Fruit fly (Drosophila melanogaster): Measurements from ENCODE around the gene Tpr2.

Tpr2 gene

DNA sequence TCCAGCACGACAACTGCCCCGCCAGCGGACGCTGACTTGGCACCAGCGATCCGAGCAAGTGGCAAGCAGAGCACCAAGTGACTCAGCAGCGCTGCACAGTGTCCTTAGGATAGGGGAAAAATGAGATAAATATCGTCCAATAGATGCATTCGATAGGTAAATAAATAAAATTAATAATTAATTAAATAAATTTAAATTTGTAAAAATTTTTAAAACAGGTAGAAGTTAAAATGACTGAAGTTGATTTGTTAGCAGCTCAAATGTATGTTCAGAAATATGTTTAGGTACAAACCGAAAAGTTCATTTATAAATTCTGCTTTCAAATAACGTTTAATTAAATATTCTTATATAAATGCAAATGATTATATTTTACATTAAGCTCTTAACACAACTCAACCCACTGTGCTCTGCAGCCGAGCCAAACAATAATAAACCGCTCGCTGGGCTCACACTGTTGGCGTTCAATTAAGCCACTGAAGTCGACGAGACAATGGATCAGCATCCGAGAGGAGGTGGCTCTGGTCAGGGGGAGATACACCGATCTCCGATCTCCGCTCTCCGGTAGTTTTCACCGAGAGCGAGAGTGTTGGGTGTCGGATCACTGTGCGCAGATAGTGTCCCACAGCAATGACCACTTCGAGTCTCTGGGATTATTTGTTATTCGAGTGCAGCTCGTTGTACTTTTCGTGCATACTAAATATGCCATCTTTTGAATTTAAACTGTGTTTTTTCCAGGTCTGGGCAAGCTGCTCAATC is 42.7 kb upstream of the Tpr2 start, which contains the start of gene CG5888:
Gene CG5888 (minus strand): TSS at position 19 of the 756 bp plus-strand sequence.
- TF ChIP-seq Pif1A (GFP tag; optimal IDR thresholded peaks at IDR 0.05) (peak; percentile 9), CG8301 (tag; optimal IDR thresholded peaks at IDR 0.05) (no peak), CG14655 (GFP tag; optimal IDR thresholded peaks at IDR 0.05) (peak; percentile 69), CG4496 (GFP tag; IDR thresholded peaks at IDR 0.05) (peak; percentile 69; the same call in 2 of the 3 replicates), CG32121 (GFP tag; IDR thresholded peaks at IDR 0.05) (peak; percentile 67), gl (tag; optimal IDR thresholded peaks at IDR 0.05) (no peak), CG8159 (tag; optimal IDR thresholded peaks at IDR 0.05) (peak; percentile 80), Snoo (tag; optimal IDR thresholded peaks at IDR 0.05) (peak; percentile 81), Ets98B (GFP tag; IDR thresholded peaks at IDR 0.05) (peak; percentile 65; the same call in 1 of the 2 replicates), CG9948 (tag; optimal IDR thresholded peaks at IDR 0.05) (peak; percentile 66), CG34367 (tag; optimal IDR thresholded peaks at IDR 0.05) (peak; percentile 54), CG12605 (GFP tag; IDR thresholded peaks at IDR 0.05) (no peak; the same call in 1 of the 2 replicates), CG15710 (tag; optimal IDR thresholded peaks at IDR 0.05) (peak; percentile 88), CG13204 (GFP tag; optimal IDR thresholded peaks at IDR 0.05) (peak; percentile 66), EcR (GFP tag; optimal IDR thresholded peaks at IDR 0.05) (peak; percentile 75), CG17806 (tag; optimal IDR thresholded peaks at IDR 0.05) (peak; percentile 46), D1 (tag; optimal IDR thresholded peaks at IDR 0.05) (no peak), Pif1B (GFP tag; optimal IDR thresholded peaks at IDR 0.05) (peak; percentile 4), fd96Ca (GFP tag; IDR thresholded peaks at IDR 0.05) (0 out of 3 replicates have a peak, but pooled peaks have one; percentile 20), rn (GFP tag; IDR thresholded peaks at IDR 0.05) (0 out of 2 replicates have a peak, but pooled peaks have one; percentile 35), CG10348 (GFP tag; IDR thresholded peaks at IDR 0.05) (no peak)

DNA sequence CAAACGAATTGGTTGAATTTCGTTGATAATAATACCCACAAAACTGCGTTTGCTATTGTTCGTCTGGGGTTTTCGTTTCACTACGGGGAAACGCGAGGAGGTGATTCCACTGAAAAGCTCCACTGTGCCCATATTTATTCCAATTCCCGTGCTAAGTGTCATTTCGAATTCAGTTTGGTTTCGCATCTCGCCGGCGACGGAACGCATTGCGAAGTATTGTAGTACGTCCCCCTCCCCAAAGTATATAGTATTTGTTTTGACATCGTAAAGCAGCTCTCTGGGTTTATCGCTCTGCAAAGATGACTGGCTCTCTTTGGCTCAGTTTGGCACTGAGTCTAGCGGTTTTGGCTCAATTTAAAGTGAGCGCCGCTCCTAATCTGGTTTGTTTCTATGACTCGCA is 40.4 kb upstream of the Tpr2 start, which contains the start of gene Idgf3:
Gene Idgf3 (plus strand): TSS at position 17 of the 400 bp plus-strand sequence.
- TF ChIP-seq CG32121 (GFP tag; IDR thresholded peaks at IDR 0.05), result no peak
- TF ChIP-seq CG17806 (tag; optimal IDR thresholded peaks at IDR 0.05), result no peak
- no peak for TF ChIP-seq Snoo (tag; optimal IDR thresholded peaks at IDR 0.05)
- TF ChIP-seq rn (GFP tag; IDR thresholded peaks at IDR 0.05), result no peak
- no peak for TF ChIP-seq D1 (tag; optimal IDR thresholded peaks at IDR 0.05)
- TF ChIP-seq CG4496 (GFP tag; IDR thresholded peaks at IDR 0.05), result 0 out of 3 replicates have a peak, but pooled peaks have one; percentile 29
- peak; percentile 13; the same call in 1 of the 2 replicates for TF ChIP-seq Ets98B (GFP tag; IDR thresholded peaks at IDR 0.05)
- TF ChIP-seq CG13204 (GFP tag; optimal IDR thresholded peaks at IDR 0.05), result no peak
- TF ChIP-seq CG34367 (tag; optimal IDR thresholded peaks at IDR 0.05), result no peak
- TF ChIP-seq CG9948 (tag; optimal IDR thresholded peaks at IDR 0.05), result no peak
- no peak for TF ChIP-seq CG8159 (tag; optimal IDR thresholded peaks at IDR 0.05)
- peak; percentile 9 for TF ChIP-seq EcR (GFP tag; optimal IDR thresholded peaks at IDR 0.05)
- TF ChIP-seq CG14655 (GFP tag; optimal IDR thresholded peaks at IDR 0.05), result no peak

DNA sequence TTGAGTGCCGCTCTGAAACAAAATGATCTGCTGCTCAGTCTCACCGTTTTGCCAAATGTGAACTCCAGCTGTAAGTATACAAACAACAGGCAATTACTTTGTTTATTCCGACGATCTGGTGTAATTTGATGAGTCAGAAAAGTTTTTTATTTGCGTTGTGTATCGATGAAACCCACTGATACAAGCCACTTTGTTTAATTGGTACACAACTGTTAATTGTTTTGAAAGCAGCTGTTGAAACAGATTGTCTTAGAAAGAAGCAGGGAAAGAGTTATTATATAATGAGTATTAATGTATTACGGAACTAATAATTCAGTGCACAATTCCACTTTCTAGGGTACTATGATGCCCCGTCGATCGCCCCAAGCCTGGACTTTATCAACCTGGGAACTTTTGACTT is 39.5 kb upstream of the Tpr2 start:
- TF ChIP-seq CG10348 (GFP tag; IDR thresholded peaks at IDR 0.05) (no peak), gl (tag; optimal IDR thresholded peaks at IDR 0.05) (no peak), Pif1B (GFP tag; optimal IDR thresholded peaks at IDR 0.05) (no peak), EcR (GFP tag; optimal IDR thresholded peaks at IDR 0.05) (no peak), Snoo (tag; optimal IDR thresholded peaks at IDR 0.05) (no peak), CG34367 (tag; optimal IDR thresholded peaks at IDR 0.05) (no peak), CG8301 (tag; optimal IDR thresholded peaks at IDR 0.05) (no peak), CG9948 (tag; optimal IDR thresholded peaks at IDR 0.05) (no peak), CG32121 (GFP tag; IDR thresholded peaks at IDR 0.05) (no peak), Pif1A (GFP tag; optimal IDR thresholded peaks at IDR 0.05) (no peak), D1 (tag; optimal IDR thresholded peaks at IDR 0.05) (no peak), rn (GFP tag; IDR thresholded peaks at IDR 0.05) (no peak), Ets98B (GFP tag; IDR thresholded peaks at IDR 0.05) (no peak)

DNA sequence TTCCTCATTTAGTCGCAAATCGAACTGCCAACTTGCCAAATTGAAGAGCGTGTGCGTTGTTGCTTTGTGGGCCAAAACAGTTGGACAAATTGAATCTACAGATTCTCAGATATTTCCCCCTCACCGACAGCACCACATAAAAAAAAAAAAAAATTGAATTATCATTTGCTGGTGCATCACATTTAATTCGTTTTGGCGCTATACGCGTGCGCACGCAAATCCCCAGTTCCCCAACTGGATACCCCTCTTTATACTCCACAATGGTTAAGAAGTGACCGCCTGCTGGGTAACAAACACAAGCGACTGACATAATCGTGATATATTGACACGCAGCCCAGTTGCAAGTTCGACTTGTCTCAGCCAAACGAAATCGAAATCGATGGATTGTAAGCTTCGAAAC is 33.0 kb upstream of the Tpr2 start:
- TF ChIP-seq CG12605 (GFP tag; IDR thresholded peaks at IDR 0.05) (no peak), Pif1B (GFP tag; optimal IDR thresholded peaks at IDR 0.05) (no peak), CG4496 (GFP tag; IDR thresholded peaks at IDR 0.05) (no peak)

DNA sequence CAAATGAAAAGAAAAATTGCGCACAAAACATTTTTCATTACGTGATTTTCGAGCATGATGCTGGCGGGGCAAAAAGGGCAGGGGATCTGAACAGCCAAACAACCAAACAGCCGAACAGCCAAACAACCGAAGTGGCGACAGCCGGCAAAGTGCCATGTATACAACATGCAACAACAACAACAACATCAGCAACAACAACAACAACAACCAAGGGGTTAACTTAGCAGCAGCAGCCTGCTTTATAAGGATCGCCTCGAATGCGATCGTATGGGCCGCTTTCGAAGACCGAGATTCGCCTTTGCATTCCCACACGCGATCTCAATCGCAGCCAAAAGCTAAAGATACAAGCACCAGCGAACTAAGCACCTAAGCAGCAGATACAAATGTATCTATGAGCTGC is 27.7 kb upstream of the Tpr2 start:
- TF ChIP-seq D1 (tag; optimal IDR thresholded peaks at IDR 0.05), result no peak
- peak; percentile 3 for TF ChIP-seq CG13204 (GFP tag; optimal IDR thresholded peaks at IDR 0.05)
- no peak for TF ChIP-seq CG10348 (GFP tag; IDR thresholded peaks at IDR 0.05)

DNA sequence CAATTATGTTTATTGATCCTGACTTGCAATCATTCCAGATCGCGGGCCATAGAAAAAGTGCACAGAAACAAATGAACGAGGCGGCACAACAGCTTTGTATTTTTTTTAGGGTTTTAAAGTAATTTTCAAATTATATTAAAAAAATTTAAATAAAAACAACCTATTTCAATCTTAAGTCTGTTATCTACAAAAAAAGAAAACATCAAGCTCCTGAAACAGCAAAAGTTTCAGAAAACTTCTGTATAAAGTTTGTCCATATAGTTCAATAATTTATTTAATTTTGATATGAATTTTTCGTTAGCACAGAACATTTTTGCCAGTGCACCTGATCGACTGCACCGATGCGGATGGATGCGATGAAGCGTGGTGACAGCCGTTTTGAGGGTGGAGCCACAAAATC is 21.6 kb upstream of the Tpr2 start:
- TF ChIP-seq CG4496 (GFP tag; IDR thresholded peaks at IDR 0.05) (no peak), CG8301 (tag; optimal IDR thresholded peaks at IDR 0.05) (peak; percentile 34), CG14655 (GFP tag; optimal IDR thresholded peaks at IDR 0.05) (peak; percentile 59)

DNA sequence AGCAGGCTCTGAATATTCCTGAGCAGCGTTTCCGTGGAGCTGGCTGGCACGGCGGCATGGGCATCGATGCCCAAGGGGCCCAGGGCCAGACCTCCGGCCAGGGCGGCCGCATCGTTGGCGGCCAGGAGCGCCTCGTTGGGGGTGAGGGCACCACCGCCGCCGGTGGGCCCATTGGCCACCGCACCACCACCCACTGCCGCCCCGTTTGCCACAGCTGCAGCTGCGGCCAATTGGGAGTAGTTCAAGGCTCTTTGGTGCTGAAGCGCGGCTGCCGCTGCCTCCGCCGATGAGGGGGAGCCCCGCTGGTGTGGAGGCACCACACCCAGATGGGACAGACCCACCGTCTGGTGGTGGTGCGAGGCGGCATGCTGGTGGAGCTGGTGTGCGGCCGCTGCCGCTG is 19.2 kb upstream of the Tpr2 start:
- TF ChIP-seq Snoo (tag; optimal IDR thresholded peaks at IDR 0.05), result no peak
- TF ChIP-seq CG13204 (GFP tag; optimal IDR thresholded peaks at IDR 0.05), result no peak
- no peak for TF ChIP-seq Pif1A (GFP tag; optimal IDR thresholded peaks at IDR 0.05)
- TF ChIP-seq rn (GFP tag; IDR thresholded peaks at IDR 0.05), result no peak
- TF ChIP-seq Pif1B (GFP tag; optimal IDR thresholded peaks at IDR 0.05), result no peak
- TF ChIP-seq CG8301 (tag; optimal IDR thresholded peaks at IDR 0.05), result no peak
- no peak for TF ChIP-seq gl (tag; optimal IDR thresholded peaks at IDR 0.05)
- no peak for TF ChIP-seq CG9948 (tag; optimal IDR thresholded peaks at IDR 0.05)
- TF ChIP-seq CG32121 (GFP tag; IDR thresholded peaks at IDR 0.05), result no peak
- TF ChIP-seq CG12605 (GFP tag; IDR thresholded peaks at IDR 0.05), result no peak
- no peak for TF ChIP-seq CG4496 (GFP tag; IDR thresholded peaks at IDR 0.05)
- no peak for TF ChIP-seq Ets98B (GFP tag; IDR thresholded peaks at IDR 0.05)
- TF ChIP-seq CG15710 (tag; optimal IDR thresholded peaks at IDR 0.05), result no peak
- no peak for TF ChIP-seq CG10348 (GFP tag; IDR thresholded peaks at IDR 0.05)
- TF ChIP-seq CG14655 (GFP tag; optimal IDR thresholded peaks at IDR 0.05), result no peak
- no peak for TF ChIP-seq CG34367 (tag; optimal IDR thresholded peaks at IDR 0.05)
- TF ChIP-seq CG8159 (tag; optimal IDR thresholded peaks at IDR 0.05), result no peak
- TF ChIP-seq EcR (GFP tag; optimal IDR thresholded peaks at IDR 0.05), result no peak
- TF ChIP-seq fd96Ca (GFP tag; IDR thresholded peaks at IDR 0.05), result no peak
- no peak for TF ChIP-seq D1 (tag; optimal IDR thresholded peaks at IDR 0.05)
